Worm (Caenorhabditis elegans) whole organism, mixed stage, embryonic: ENCODE data around the gene D1053.2.

Source experiments
- ceh-43 ChIP-seq: fragments of 200-800 bp; sonication (Bioruptor generic); optimal IDR thresholded peaks from 2 replicates; lab custom pipeline; 2018; ENCODE audit warnings: mild to moderate bottlenecking, missing genetic modification characterization, moderate library complexity, missing compliant biosample characterization
- ceh-83 ChIP-seq: fragments of 200-800 bp; sonication (Bioruptor generic); optimal IDR thresholded peaks from 2 replicates; lab custom pipeline; 2018; ENCODE audit warnings: mild to moderate bottlenecking, missing genetic modification characterization, missing compliant biosample characterization
- drap-1 ChIP-seq: fragments of 200-800 bp; sonication (Bioruptor generic); optimal IDR thresholded peaks from 3 replicates; lab custom pipeline; 2018; ENCODE audit warnings: mild to moderate bottlenecking, missing genetic modification characterization, missing compliant biosample characterization
- elt-1 ChIP-seq: sonication (generic microtip); optimal IDR thresholded peaks from 2 replicates; lab custom pipeline; 2017; ENCODE audit warnings: missing genetic modification characterization, mild to moderate bottlenecking, missing compliant biosample characterization, antibody characterized with exemption, moderate library complexity, borderline replicate concordance; ENCODE audit not compliant: insufficient read depth
- lin-13 ChIP-seq: fragments of 150-350 bp; optimal IDR thresholded peaks from 2 replicates; lab custom pipeline; 2014; ENCODE audit warnings: missing biosample characterization, missing genetic modification characterization
- lsy-2 ChIP-seq: fragments of 150-350 bp; optimal IDR thresholded peaks from 2 replicates; lab custom pipeline; 2014; ENCODE audit warnings: missing biosample characterization, missing genetic modification characterization
- nhr-28 ChIP-seq: fragments of 150-350 bp; optimal IDR thresholded peaks from 2 replicates; lab custom pipeline; 2014; ENCODE audit warnings: missing biosample characterization, missing genetic modification characterization
- nhr-76 ChIP-seq: sonication (generic microtip); optimal IDR thresholded peaks from 2 replicates; lab custom pipeline; 2017; ENCODE audit warnings: missing biosample characterization, missing genetic modification characterization
- pha-4 ChIP-seq: fragments of 150-350 bp; optimal IDR thresholded peaks from 2 replicates; lab custom pipeline; 2018; ENCODE audit warnings: missing biosample characterization, missing genetic modification reagents, missing genetic modification characterization
- snpc-4 ChIP-seq: fragments of 150-350 bp; optimal IDR thresholded peaks from 2 replicates; lab custom pipeline; 2014; ENCODE audit warnings: missing biosample characterization, missing genetic modification characterization
- unc-62 ChIP-seq: fragments of 150-350 bp; optimal IDR thresholded peaks from 2 replicates; lab custom pipeline; 2014; ENCODE audit warnings: missing biosample characterization, missing genetic modification reagents, missing genetic modification characterization

- no peak for TF ChIP-seq drap-1 (GFP tag; lab: Kevin White, UChicago)
- no peak for TF ChIP-seq lsy-2 (tag; lab: Kevin White, UChicago)
- TF ChIP-seq pha-4 (tag; lab: Kevin White, UChicago) = no peak
- TF ChIP-seq elt-1 (tag; lab: Kevin White, UChicago) = no peak
- no peak for TF ChIP-seq unc-62
- TF ChIP-seq ceh-43 (GFP tag; lab: Kevin White, UChicago) = no peak
- no peak for TF ChIP-seq lin-13 (tag; lab: Kevin White, UChicago)
- TF ChIP-seq nhr-28 = no peak
- no peak for TF ChIP-seq snpc-4 (tag; lab: Kevin White, UChicago)
- TF ChIP-seq ceh-83 (GFP tag; lab: Kevin White, UChicago) = no peak
- TF ChIP-seq nhr-76 (tag; lab: Kevin White, UChicago) = no peak
Observed at ce11 chrX:11725646-11726045, 2.3 kb upstream of the D1053.2 start.
